Fruit fly (Drosophila melanogaster) S2 (cell line): ENCODE results near the gene CG5342.

Source experiments
- CG8478 ChIP-seq: fragments of >200 bp; optimal IDR thresholded peaks from 2 replicates; lab custom pipeline; 2018
- CTCF ChIP-seq, 2 experiments: fragments of >200 bp; optimal IDR thresholded peaks; 2 replicates each; lab custom pipeline; 2018

dm6 chr3R:11582253-11582589, 3.6 kb downstream of the CG5342 start:
- TF ChIP-seq CG8478 (lab: Kevin White, UChicago) (no peak), CTCF (optimal IDR thresholded peaks at IDR 0.05; lab: Kevin White, UChicago) (no peak)
